Worm (Caenorhabditis elegans): ENCODE measurements around the gene K05G3.1.

ce11 chrX:16484681-16485080 is 16.5 kb upstream of the K05G3.1 start:
- TF ChIP-seq elt-3 (tag; optimal IDR thresholded peaks at IDR 0.05) (no peak), nhr-11 (tag; optimal IDR thresholded peaks at IDR 0.05) (no peak), unc-62 (GFP tag; optimal IDR thresholded peaks at IDR 0.05) (no peak), ceh-82 (tag; optimal IDR thresholded peaks at IDR 0.05) (no peak), unc-39 (tag; optimal IDR thresholded peaks at IDR 0.05) (no peak), elt-1 (tag; optimal IDR thresholded peaks at IDR 0.05) (no peak), lin-39 (tag; optimal IDR thresholded peaks at IDR 0.05) (no peak), nhr-21 (tag; optimal IDR thresholded peaks at IDR 0.05) (no peak), mab-5 (tag; optimal IDR thresholded peaks at IDR 0.05) (peak; percentile 16), dmd-4 (tag; optimal IDR thresholded peaks at IDR 0.05) (no peak)
